Fruit fly (Drosophila melanogaster): ENCODE results near the gene CG13601.

The CG13601 gene

DNA sequence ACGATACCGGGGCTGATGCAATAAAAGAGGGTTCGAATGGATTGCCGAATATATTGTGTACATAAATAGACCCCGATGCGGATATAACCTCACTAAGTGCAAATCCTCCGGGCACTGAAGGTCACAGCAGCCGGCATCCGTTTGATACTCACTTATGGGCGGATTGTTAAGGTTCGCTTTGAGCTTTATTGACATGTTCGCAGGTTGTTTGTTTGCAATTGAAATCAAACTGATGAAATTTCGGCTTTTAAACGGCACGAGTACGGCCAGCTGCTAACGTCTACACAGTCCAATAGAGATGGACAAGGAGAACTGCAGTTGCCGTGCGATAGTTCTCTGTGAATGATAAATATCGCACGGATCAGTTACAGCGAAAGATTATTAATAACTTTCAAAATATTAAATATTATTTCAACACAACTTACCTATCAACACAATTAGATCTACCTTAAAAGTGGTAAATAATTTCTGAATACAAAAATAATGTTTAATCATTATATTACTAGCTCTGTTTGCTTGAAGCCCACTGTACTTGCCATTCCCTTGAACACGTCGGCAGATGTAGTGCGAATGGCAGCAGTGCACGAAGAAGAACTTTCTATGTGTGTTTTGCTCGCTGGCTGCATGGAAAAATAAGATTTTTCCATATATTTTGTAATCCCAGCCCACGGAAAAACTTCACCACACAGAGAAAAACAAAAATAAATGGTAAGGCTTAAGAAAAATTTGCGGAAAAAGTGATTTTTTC lies 30.8 kb upstream of the CG13601 start, which contains the start of the genes GluProRS and AP-1sigma (continued):
- TF ChIP-seq CG8319 (GFP tag; optimal IDR thresholded peaks at IDR 0.05) (peak; percentile 79), eg (GFP tag; IDR thresholded peaks at IDR 0.05) (peak; percentile 97), fd59A (GFP tag; optimal IDR thresholded peaks at IDR 0.05) (peak; percentile 59), achi (GFP tag; optimal IDR thresholded peaks at IDR 0.05) (peak; percentile 79), Eip75B (GFP tag; optimal IDR thresholded peaks at IDR 0.05) (peak; percentile 87), CG16779 (tag; optimal IDR thresholded peaks at IDR 0.05) (no peak), dsx (GFP tag; optimal IDR thresholded peaks at IDR 0.05; ENCODE audit: poor library complexity, severe bottlenecking) (peak; percentile 76), Met (GFP tag; optimal IDR thresholded peaks at IDR 0.05) (no peak), CG34406 (GFP tag; optimal IDR thresholded peaks at IDR 0.05) (peak; percentile 65)

DNA sequence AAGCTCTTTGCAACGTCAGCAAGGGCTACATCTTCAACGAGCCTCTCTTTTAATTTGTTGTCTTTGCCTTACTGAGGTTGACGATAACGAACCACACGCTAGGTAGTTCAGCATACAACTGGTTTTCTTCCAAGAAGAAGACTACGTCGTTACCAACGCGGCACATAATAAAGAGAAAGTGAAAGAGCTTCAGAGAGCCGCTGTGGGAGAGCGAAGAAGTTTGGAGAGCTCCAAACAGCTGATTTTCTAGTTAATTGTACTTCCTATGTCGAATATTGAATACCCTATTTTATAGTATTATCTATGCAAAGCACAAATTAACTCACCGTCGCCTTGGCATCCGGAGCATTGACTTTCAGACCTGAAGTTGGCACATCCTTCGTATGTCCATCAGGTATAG lies 27.9 kb upstream of the CG13601 start:
- TF ChIP-seq achi (GFP tag; optimal IDR thresholded peaks at IDR 0.05) = no peak
- TF ChIP-seq Hr39 (GFP tag; optimal IDR thresholded peaks at IDR 0.05) = no peak
- TF ChIP-seq Blimp-1 (GFP tag; optimal IDR thresholded peaks at IDR 0.05) = peak; percentile 90
- TF ChIP-seq CG15336 (GFP tag; IDR thresholded peaks at IDR 0.05) = peak; percentile 55; the same call in 1 of the 2 replicates
- TF ChIP-seq CG32006 (GFP tag; optimal IDR thresholded peaks at IDR 0.05) = no peak
- no peak for TF ChIP-seq CG6808 (GFP tag; optimal IDR thresholded peaks at IDR 0.05)
- TF ChIP-seq esn (GFP tag; optimal IDR thresholded peaks at IDR 0.05) = peak; percentile 23
- TF ChIP-seq CG31627 (GFP tag; optimal IDR thresholded peaks at IDR 0.05) = no peak
- no peak for TF ChIP-seq CG16779 (tag; optimal IDR thresholded peaks at IDR 0.05)
- TF ChIP-seq CG10669 (GFP tag; optimal IDR thresholded peaks at IDR 0.05) = no peak
- TF ChIP-seq CG3919 (GFP tag; optimal IDR thresholded peaks at IDR 0.05) = peak; percentile 41
- TF ChIP-seq fd59A (GFP tag; optimal IDR thresholded peaks at IDR 0.05) = no peak
- no peak for TF ChIP-seq Met (GFP tag; optimal IDR thresholded peaks at IDR 0.05)
- TF ChIP-seq CG11294 (GFP tag; IDR thresholded peaks at IDR 0.05) = no peak
- TF ChIP-seq CG8632 (GFP tag; optimal IDR thresholded peaks at IDR 0.05) = no peak
- no peak for TF ChIP-seq acj6 (GFP tag; optimal IDR thresholded peaks at IDR 0.05)
- TF ChIP-seq CG11762 (GFP tag; optimal IDR thresholded peaks at IDR 0.05; ENCODE audit: insufficient read depth) = no peak
- TF ChIP-seq Sox14 (GFP tag; optimal IDR thresholded peaks at IDR 0.05) = no peak
- peak; percentile 17 for TF ChIP-seq Sox102F (GFP tag; optimal IDR thresholded peaks at IDR 0.05)
- peak; percentile 56 for TF ChIP-seq CG6854 (GFP tag; optimal IDR thresholded peaks at IDR 0.05)
- TF ChIP-seq spab (GFP tag; optimal IDR thresholded peaks at IDR 0.05) = no peak
- TF ChIP-seq salr (GFP tag; optimal IDR thresholded peaks at IDR 0.05) = no peak
- no peak for TF ChIP-seq CG4318 (GFP tag; optimal IDR thresholded peaks at IDR 0.05)
- TF ChIP-seq lz (GFP tag; optimal IDR thresholded peaks at IDR 0.05) = no peak
- TF ChIP-seq CG6276 (GFP tag; optimal IDR thresholded peaks at IDR 0.05) = no peak
- no peak for TF ChIP-seq Hr4 (GFP tag; optimal IDR thresholded peaks at IDR 0.05)
- TF ChIP-seq svp (GFP tag) = peak; percentile 46
- TF ChIP-seq dac (GFP tag; optimal IDR thresholded peaks at IDR 0.05) = no peak
- TF ChIP-seq net (GFP tag; optimal IDR thresholded peaks at IDR 0.05) = no peak
- no peak for TF ChIP-seq CG6792 (GFP tag; optimal IDR thresholded peaks at IDR 0.05)
- TF ChIP-seq cyc (GFP tag; optimal IDR thresholded peaks at IDR 0.05) = no peak
- TF ChIP-seq Smox (GFP tag; optimal IDR thresholded peaks at IDR 0.05) = no peak
- TF ChIP-seq fd85E (GFP tag; optimal IDR thresholded peaks at IDR 0.05) = no peak
- TF ChIP-seq Gug (GFP tag; IDR thresholded peaks at IDR 0.05) = no peak
- TF ChIP-seq Ets21C (GFP tag; optimal IDR thresholded peaks at IDR 0.05) = no peak
- peak; percentile 57 for TF ChIP-seq dsx (GFP tag; optimal IDR thresholded peaks at IDR 0.05; ENCODE audit: poor library complexity, severe bottlenecking)
- no peak for TF ChIP-seq CG10631 (GFP tag; optimal IDR thresholded peaks at IDR 0.05)
- TF ChIP-seq CG1621 (tag; optimal IDR thresholded peaks at IDR 0.05) = no peak
- TF ChIP-seq CG11902 (GFP tag; optimal IDR thresholded peaks at IDR 0.05) = no peak
- peak in 1 of 2 experiments; percentile 24 for TF ChIP-seq ss (GFP tag; optimal IDR thresholded peaks at IDR 0.05)
- TF ChIP-seq Eip78C (GFP tag) = peak; percentile 81
- no peak for TF ChIP-seq CG9139 (GFP tag; optimal IDR thresholded peaks at IDR 0.05)
- TF ChIP-seq CG3032 (tag; optimal IDR thresholded peaks at IDR 0.05) = no peak
- peak; percentile 30 for TF ChIP-seq Eip75B (GFP tag; optimal IDR thresholded peaks at IDR 0.05)
- no peak for TF ChIP-seq OdsH (GFP tag; optimal IDR thresholded peaks at IDR 0.05)

Data from whole organism, prepupa.